Worm (Caenorhabditis elegans) whole organism, L1 larva: ENCODE measurements around the gene Y54G11A.3.

Experiments used
- C16A3.4 ChIP-seq: fragments of 150-350 bp; optimal IDR thresholded peaks from 2 replicates; lab custom pipeline; 2014; ENCODE audit warnings: missing biosample characterization, missing genetic modification characterization
- ama-1 ChIP-seq: fragments of 150-350 bp; optimal IDR thresholded peaks from 2 replicates; lab custom pipeline; 2014
- blmp-1 ChIP-seq: fragments of 150-350 bp; optimal IDR thresholded peaks from 2 replicates; lab custom pipeline; 2014; ENCODE audit warnings: missing biosample characterization, missing genetic modification characterization
- ceh-8 ChIP-seq: fragments of 200-800 bp; sonication (Bioruptor generic); optimal IDR thresholded peaks from 2 replicates; lab custom pipeline; 2018; ENCODE audit warnings: mild to moderate bottlenecking, missing genetic modification characterization, moderate library complexity, missing compliant biosample characterization
- ceh-82 ChIP-seq, 3 experiments: fragments of 150-350 bp in 1 of 3; sonication (generic microtip) in 2 of 3; optimal IDR thresholded peaks; 2 replicates each; lab custom pipeline; 2014 to 2017; ENCODE audit warnings: missing biosample characterization in 3 of 3, missing genetic modification characterization in 3 of 3
- ceh-90 ChIP-seq: sonication (generic microtip); optimal IDR thresholded peaks from 2 replicates; lab custom pipeline; 2016; ENCODE audit warnings: missing genetic modification characterization, missing compliant biosample characterization
- dpl-1 ChIP-seq, 3 experiments: fragments of 150-350 bp in 2 of 3; sonication (generic microtip) in 1 of 3; optimal IDR thresholded peaks; 2 replicates each; lab custom pipeline; 2014 to 2017; ENCODE audit warnings: missing biosample characterization in 3 of 3, missing genetic modification characterization in 3 of 3, missing genetic modification reagents in 3 of 3
- dsc-1 ChIP-seq: sonication (generic microtip); optimal IDR thresholded peaks from 2 replicates; lab custom pipeline; 2016; ENCODE audit warnings: mild to moderate bottlenecking, missing genetic modification characterization, missing compliant biosample characterization
- efl-1 ChIP-seq, 4 experiments: fragments of 150-350 bp; optimal IDR thresholded peaks in 3 of 4; peaks in 1 of 4; 1 replicate in 1 of 4; 2 replicates in 3 of 4; lab custom pipeline; 2014; ENCODE audit warnings: missing biosample characterization in 2 of 4, missing genetic modification characterization in 2 of 4, missing genetic modification reagents in 2 of 4
- efl-3 ChIP-seq: fragments of 200-800 bp; sonication (Bioruptor generic); optimal IDR thresholded peaks from 2 replicates; lab custom pipeline; 2018; ENCODE audit warnings: mild to moderate bottlenecking, missing genetic modification characterization, missing compliant biosample characterization
- egl-27 ChIP-seq, 2 experiments: fragments of 150-350 bp in 1 of 2; sonication (generic microtip); optimal IDR thresholded peaks; 3 replicates each; lab custom pipeline; 2017 to 2018; ENCODE audit warnings: missing biosample characterization in 2 of 2, missing genetic modification characterization in 2 of 2, missing genetic modification reagents in 2 of 2
- elt-3 ChIP-seq, 6 experiments: fragments of 150-350 bp in 1 of 6; sonication (generic microtip); optimal IDR thresholded peaks; 2 replicates each; lab custom pipeline; 2017 to 2018; ENCODE audit warnings: missing biosample characterization in 6 of 6, missing genetic modification characterization in 6 of 6, inconsistent platforms in 1 of 6
- grh-1 ChIP-seq: fragments of 200-800 bp; sonication (Bioruptor generic); IDR thresholded peaks from 2 replicates; pipeline ENCODE4 v1.3.6; 2022; ENCODE audit warnings: missing genetic modification reagents, missing genetic modification characterization, missing compliant biosample characterization
- hlh-4 ChIP-seq: sonication (generic microtip); optimal IDR thresholded peaks from 2 replicates; lab custom pipeline; 2016; ENCODE audit warnings: mild to moderate bottlenecking, missing genetic modification characterization, missing compliant biosample characterization
- hpl-2 ChIP-seq: fragments of 150-350 bp; optimal IDR thresholded peaks from 2 replicates; lab custom pipeline; 2014; ENCODE audit warnings: missing biosample characterization, missing genetic modification reagents, missing genetic modification characterization
- isw-1 ChIP-seq: fragments of 200-800 bp; sonication (Bioruptor generic); IDR thresholded peaks from 2 replicates; pipeline ENCODE4 v1.3.6; 2022; ENCODE audit warnings: missing genetic modification characterization, missing compliant biosample characterization
- lin-14 ChIP-seq: fragments of 200-800 bp; sonication (Bioruptor generic); optimal IDR thresholded peaks from 2 replicates; lab custom pipeline; 2018; ENCODE audit warnings: mild to moderate bottlenecking, missing genetic modification characterization, moderate library complexity, missing compliant biosample characterization
- lin-15B ChIP-seq: fragments of 150-350 bp; sonication (generic microtip); optimal IDR thresholded peaks from 3 replicates; lab custom pipeline; 2014; ENCODE audit warnings: missing biosample characterization, missing genetic modification characterization
- lin-39 ChIP-seq: fragments of 150-350 bp; optimal IDR thresholded peaks from 2 replicates; lab custom pipeline; 2014; ENCODE audit warnings: missing biosample characterization, missing genetic modification reagents, missing genetic modification characterization
- mab-9 ChIP-seq: fragments of 200-800 bp; sonication (Bioruptor generic); IDR thresholded peaks from 2 replicates; pipeline ENCODE4 v1.3.6; 2022; ENCODE audit warnings: missing genetic modification reagents, missing genetic modification characterization, missing compliant biosample characterization
- nhr-11 ChIP-seq: fragments of 150-350 bp; optimal IDR thresholded peaks from 2 replicates; lab custom pipeline; 2014; ENCODE audit warnings: missing biosample characterization, missing genetic modification characterization
- nhr-237 ChIP-seq: fragments of 150-350 bp; optimal IDR thresholded peaks from 2 replicates; lab custom pipeline; 2014; ENCODE audit warnings: missing biosample characterization, missing genetic modification characterization
- nhr-47 ChIP-seq: sonication (generic microtip); optimal IDR thresholded peaks from 2 replicates; lab custom pipeline; 2016; ENCODE audit warnings: mild to moderate bottlenecking, missing genetic modification characterization, moderate library complexity, missing compliant biosample characterization
- nhr-71 ChIP-seq: sonication (generic microtip); optimal IDR thresholded peaks from 2 replicates; lab custom pipeline; 2016; ENCODE audit warnings: mild to moderate bottlenecking, missing genetic modification characterization, moderate library complexity, missing compliant biosample characterization
- nhr-84 ChIP-seq: sonication (generic microtip); optimal IDR thresholded peaks from 2 replicates; lab custom pipeline; 2017; ENCODE audit warnings: missing biosample characterization, missing genetic modification characterization
- nhr-85 ChIP-seq: sonication (generic microtip); peaks from one replicate; lab custom pipeline; 2016; ENCODE audit warnings: missing genetic modification characterization, inconsistent platforms, missing compliant biosample characterization
- pag-3 ChIP-seq: sonication (generic microtip); optimal IDR thresholded peaks from 2 replicates; lab custom pipeline; 2017; ENCODE audit warnings: missing genetic modification characterization, mild to moderate bottlenecking, missing compliant biosample characterization, antibody characterized with exemption, borderline replicate concordance; ENCODE audit not compliant: insufficient read depth
- pax-3 ChIP-seq: fragments of 200-800 bp; sonication (Bioruptor generic); optimal IDR thresholded peaks from 2 replicates; lab custom pipeline; 2018; ENCODE audit warnings: mild to moderate bottlenecking, missing genetic modification characterization, moderate library complexity, missing compliant biosample characterization
- pqm-1 ChIP-seq: sonication (generic microtip); optimal IDR thresholded peaks from 3 replicates; lab custom pipeline; 2017; ENCODE audit warnings: missing biosample characterization, missing genetic modification characterization
- rnt-1 ChIP-seq: sonication (generic microtip); optimal IDR thresholded peaks from 2 replicates; lab custom pipeline; 2016; ENCODE audit warnings: mild to moderate bottlenecking, missing genetic modification characterization, moderate library complexity, missing compliant biosample characterization
- sup-37 ChIP-seq: fragments of 200-800 bp; sonication (Bioruptor generic); optimal IDR thresholded peaks from 2 replicates; lab custom pipeline; 2018; ENCODE audit warnings: mild to moderate bottlenecking, missing genetic modification characterization, missing compliant biosample characterization
- swsn-7 ChIP-seq: sonication (generic microtip); optimal IDR thresholded peaks from 2 replicates; lab custom pipeline; 2016; ENCODE audit warnings: missing genetic modification characterization, missing compliant biosample characterization
- tbx-2 ChIP-seq: sonication (generic microtip); optimal IDR thresholded peaks from 2 replicates; lab custom pipeline; 2016; ENCODE audit warnings: missing genetic modification characterization, missing compliant biosample characterization
- tlp-1 ChIP-seq: fragments of 150-350 bp; optimal IDR thresholded peaks from 2 replicates; lab custom pipeline; 2014; ENCODE audit warnings: missing biosample characterization, missing genetic modification characterization
- unc-130 ChIP-seq: fragments of 150-350 bp; optimal IDR thresholded peaks from 2 replicates; lab custom pipeline; 2017; ENCODE audit warnings: missing biosample characterization, missing genetic modification characterization, inconsistent platforms
- unc-86 ChIP-seq: sonication (generic microtip); optimal IDR thresholded peaks from 2 replicates; lab custom pipeline; 2016; ENCODE audit warnings: missing genetic modification characterization, missing compliant biosample characterization
- xbp-1 ChIP-seq: sonication (generic microtip); optimal IDR thresholded peaks from 2 replicates; lab custom pipeline; 2016; ENCODE audit warnings: missing genetic modification characterization, missing compliant biosample characterization
- ztf-11 ChIP-seq, 2 experiments: sonication (generic microtip); optimal IDR thresholded peaks; 2 replicates each; lab custom pipeline; 2016 to 2017; ENCODE audit warnings: missing genetic modification characterization in 2 of 2, missing biosample characterization in 1 of 2, missing compliant biosample characterization in 1 of 2
- ztf-4 ChIP-seq: fragments of 150-350 bp; optimal IDR thresholded peaks from 2 replicates; lab custom pipeline; 2014; ENCODE audit warnings: missing biosample characterization, missing genetic modification characterization

Gene Y54G11A.3

DNA sequence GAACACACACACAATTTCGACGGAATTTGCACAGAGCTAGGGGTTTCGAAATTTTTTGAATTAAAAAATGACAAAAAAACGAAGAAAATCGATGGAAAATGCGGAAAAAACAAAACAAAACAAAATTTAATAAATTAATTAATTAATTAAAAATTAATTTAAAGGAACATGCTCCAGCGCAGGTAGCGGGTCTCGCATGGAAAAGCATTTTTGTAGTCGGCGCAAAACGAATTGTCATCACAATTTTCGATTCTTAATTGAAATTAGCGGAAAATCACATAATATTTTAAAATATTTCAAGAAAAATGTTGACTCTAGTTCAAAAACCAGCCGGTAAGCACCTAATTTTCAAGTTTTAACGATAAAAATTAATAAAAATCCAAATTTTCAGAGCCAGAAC is at the start of gene Y54G11A.3:
Y54G11A.3 (plus strand) TSS at position 213 of the 400 bp plus-strand sequence.
- no peak for TF ChIP-seq isw-1 (GFP tag; lab: Robert Waterston, UW)
- TF ChIP-seq lin-15B (tag; lab: Kevin White, UChicago) = no peak
- no peak for TF ChIP-seq dsc-1
- no peak for TF ChIP-seq unc-86 (tag; lab: Kevin White, UChicago)
- TF ChIP-seq unc-130 (tag; lab: Kevin White, UChicago) = no peak
- no peak for TF ChIP-seq pqm-1 (tag; lab: Kevin White, UChicago)
- TF ChIP-seq nhr-237 (tag; lab: Kevin White, UChicago) = no peak
- no peak for TF ChIP-seq grh-1 (GFP tag; lab: Robert Waterston, UW)
- TF ChIP-seq lin-39 (tag; lab: Kevin White, UChicago) = no peak
- TF ChIP-seq hpl-2 (GFP tag; lab: Kevin White, UChicago) = no peak
- TF ChIP-seq dpl-1 (GFP tag; optimal IDR thresholded peaks at IDR 0.05; lab: Kevin White, UChicago) = no peak
- TF ChIP-seq swsn-7 (tag; lab: Kevin White, UChicago) = no peak
- no peak for TF ChIP-seq rnt-1
- TF ChIP-seq ceh-82 (tag; optimal IDR thresholded peaks at IDR 0.05; lab: Kevin White, UChicago) = no peak
- no peak for TF ChIP-seq egl-27 (tag; optimal IDR thresholded peaks at IDR 0.05; lab: Kevin White, UChicago)
- no peak for TF ChIP-seq nhr-71 (tag; lab: Kevin White, UChicago)
- no peak for TF ChIP-seq blmp-1 (tag; lab: Kevin White, UChicago)
- no peak for TF ChIP-seq pag-3
- TF ChIP-seq ztf-11 (tag; optimal IDR thresholded peaks at IDR 0.05; lab: Kevin White, UChicago) = no peak

DNA sequence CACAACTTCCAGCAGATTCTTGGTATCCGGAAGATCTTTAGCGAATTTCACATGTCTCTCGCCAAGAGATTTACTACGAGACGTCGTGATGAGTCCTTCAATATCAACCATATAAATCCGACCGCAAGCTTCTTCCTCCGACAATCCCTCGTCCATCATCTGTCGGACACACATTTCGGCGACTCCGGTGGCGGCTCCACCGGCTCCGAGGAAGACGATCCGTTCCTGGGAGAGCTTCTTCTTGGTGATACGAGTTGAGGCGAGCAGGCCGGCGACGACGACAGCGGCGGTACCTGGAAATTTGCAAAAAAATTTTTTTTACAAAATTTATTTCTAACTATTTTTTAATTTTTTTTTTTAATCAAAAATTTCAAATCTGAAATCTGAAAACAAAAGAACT is 46.3 kb upstream of the Y54G11A.3 start:
- TF ChIP-seq efl-1 (optimal IDR thresholded peaks at IDR 0.05; lab: Kevin White, UChicago) (no peak), efl-1 (GFP tag; optimal IDR thresholded peaks at IDR 0.05 in 1 of 2; lab: Kevin White, UChicago) (no peak), tlp-1 (tag; lab: Kevin White, UChicago) (no peak), mab-9 (no peak), tbx-2 (tag; lab: Kevin White, UChicago) (no peak), rnt-1 (no peak), nhr-85 (no peak), xbp-1 (tag; lab: Kevin White, UChicago) (no peak), lin-14 (GFP tag; lab: Kevin White, UChicago) (no peak), ztf-4 (tag; lab: Kevin White, UChicago) (no peak), nhr-47 (no peak), ceh-90 (no peak), nhr-11 (tag; lab: Kevin White, UChicago) (no peak), pag-3 (no peak), ceh-82 (tag; optimal IDR thresholded peaks at IDR 0.05; lab: Kevin White, UChicago) (no peak), dpl-1 (GFP tag; optimal IDR thresholded peaks at IDR 0.05; lab: Kevin White, UChicago) (no peak), ceh-8 (no peak), ama-1 (no peak), ztf-11 (tag; optimal IDR thresholded peaks at IDR 0.05; lab: Kevin White, UChicago) (no peak), hpl-2 (GFP tag; lab: Kevin White, UChicago) (no peak)

DNA sequence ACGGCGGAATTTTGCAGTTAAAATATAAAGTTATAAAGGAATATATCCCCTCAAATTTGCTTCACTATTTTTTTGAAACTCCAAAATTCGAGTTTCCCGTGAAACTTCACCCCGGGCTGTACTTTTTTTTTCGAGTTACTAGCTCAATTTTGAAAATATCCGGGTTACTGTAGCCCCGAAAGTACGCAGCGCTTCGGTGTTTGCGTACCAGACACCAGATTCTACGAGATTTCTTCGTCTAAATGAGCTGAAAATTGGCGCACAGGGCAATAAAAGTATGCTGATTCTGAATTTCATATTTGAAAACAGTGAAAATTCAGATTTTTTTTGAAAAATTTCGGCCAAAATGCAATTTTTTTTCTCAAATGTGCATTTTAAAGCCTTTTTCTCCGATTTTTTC is 45.5 kb upstream of the Y54G11A.3 start:
- no peak for TF ChIP-seq pax-3 (tag; lab: Kevin White, UChicago)
- no peak for TF ChIP-seq nhr-47
- no peak for TF ChIP-seq C16A3.4 (tag; lab: Kevin White, UChicago)
- no peak for TF ChIP-seq dpl-1 (GFP tag; optimal IDR thresholded peaks at IDR 0.05; lab: Kevin White, UChicago)
- no peak for TF ChIP-seq rnt-1
- no peak for TF ChIP-seq nhr-237 (tag; lab: Kevin White, UChicago)
- TF ChIP-seq efl-3 (GFP tag; lab: Kevin White, UChicago) = no peak
- TF ChIP-seq hlh-4 (tag; lab: Kevin White, UChicago) = no peak
- TF ChIP-seq nhr-84 (tag; lab: Kevin White, UChicago) = no peak
- no peak for TF ChIP-seq elt-3 (tag; optimal IDR thresholded peaks at IDR 0.05; lab: Kevin White, UChicago)
- no peak for TF ChIP-seq lin-14 (GFP tag; lab: Kevin White, UChicago)
- TF ChIP-seq sup-37 = no peak
